Worm (Caenorhabditis elegans) whole organism, L4 larva: ENCODE data around the gene srf-3.

Experiments
- F37D6.2 ChIP-seq: sonication (generic microtip); optimal IDR thresholded peaks from 2 replicates; lab custom pipeline; 2016; ENCODE audit warnings: mild to moderate bottlenecking, missing genetic modification characterization, missing compliant biosample characterization
- F44E2.7 ChIP-seq: fragments of 200-800 bp; sonication (Bioruptor generic); IDR thresholded peaks from 2 replicates; pipeline ENCODE4 v2.1.2; 2022; ENCODE audit warnings: missing genetic modification characterization, missing compliant biosample characterization
- T20F7.1 ChIP-seq: fragments of 200-800 bp; sonication (Bioruptor generic); optimal IDR thresholded peaks from 2 replicates; lab custom pipeline; 2018; ENCODE audit warnings: mild to moderate bottlenecking, missing genetic modification characterization, missing compliant biosample characterization
- Y75B8A.6 ChIP-seq: fragments of 200-800 bp; sonication (Bioruptor generic); IDR thresholded peaks from 2 replicates; pipeline ENCODE4 v1.3.6; 2022; ENCODE audit warnings: missing genetic modification reagents, missing genetic modification characterization, missing compliant biosample characterization
- ZK337.2 ChIP-seq: fragments of 200-800 bp; sonication (Bioruptor generic); IDR thresholded peaks from 2 replicates; pipeline ENCODE4 v1.3.6; 2022; ENCODE audit warnings: missing genetic modification reagents, missing genetic modification characterization, missing compliant biosample characterization
- ZK546.5 ChIP-seq, 2 experiments: sonication (generic microtip); optimal IDR thresholded peaks; 2 replicates each; lab custom pipeline; 2017; ENCODE audit warnings: missing biosample characterization in 2 of 2, missing genetic modification characterization in 2 of 2
- aly-2 ChIP-seq: sonication (generic microtip); optimal IDR thresholded peaks from 2 replicates; lab custom pipeline; 2018; ENCODE audit warnings: missing biosample characterization, missing genetic modification characterization
- ama-1 ChIP-seq: fragments of 150-350 bp; optimal IDR thresholded peaks from 2 replicates; lab custom pipeline; 2014; ENCODE audit warnings: inconsistent platforms, mixed read lengths
- arid-1 ChIP-seq: fragments of 200-800 bp; sonication (Bioruptor generic); conservative IDR thresholded peaks from 2 replicates; pipeline ENCODE4 v1.3.6; 2022; ENCODE audit warnings: missing genetic modification reagents, missing genetic modification characterization, missing compliant biosample characterization
- ceh-32 ChIP-seq: sonication (generic microtip); optimal IDR thresholded peaks from 2 replicates; lab custom pipeline; 2016; ENCODE audit warnings: mild to moderate bottlenecking, missing genetic modification characterization, missing compliant biosample characterization; ENCODE audit not compliant: poor library complexity
- ceh-62 ChIP-seq: sonication (generic microtip); optimal IDR thresholded peaks from 2 replicates; lab custom pipeline; 2017; ENCODE audit warnings: missing biosample characterization, missing genetic modification characterization
- daf-12 ChIP-seq: fragments of 150-350 bp; optimal IDR thresholded peaks from 2 replicates; lab custom pipeline; 2014; ENCODE audit warnings: missing biosample characterization, missing genetic modification reagents, missing genetic modification characterization
- daf-16 ChIP-seq, 3 experiments: sonication (generic microtip); optimal IDR thresholded peaks; 2 replicates each; lab custom pipeline; 2016 to 2017; ENCODE audit warnings: missing genetic modification characterization in 3 of 3, missing genetic modification reagents in 3 of 3, mild to moderate bottlenecking in 2 of 3, missing compliant biosample characterization in 2 of 3, missing biosample characterization in 1 of 3, moderate library complexity in 1 of 3
- daf-19 ChIP-seq: fragments of 200-800 bp; sonication (Bioruptor generic); conservative IDR thresholded peaks from 2 replicates; pipeline ENCODE4 v1.3.6; 2022; ENCODE audit warnings: missing genetic modification characterization, missing compliant biosample characterization
- daf-8 ChIP-seq: fragments of 200-800 bp; sonication (Bioruptor generic); IDR thresholded peaks from 2 replicates; pipeline ENCODE4 v1.3.6; 2022; ENCODE audit warnings: missing genetic modification characterization, missing compliant biosample characterization
- dmd-6 ChIP-seq: fragments of 200-800 bp; sonication (Bioruptor generic); IDR thresholded peaks from 2 replicates; pipeline ENCODE4 v1.3.6; 2022; ENCODE audit warnings: missing genetic modification reagents, missing genetic modification characterization, missing compliant biosample characterization
- dve-1 ChIP-seq: sonication (generic microtip); optimal IDR thresholded peaks from 2 replicates; lab custom pipeline; 2017; ENCODE audit warnings: antibody characterized with exemption, mild to moderate bottlenecking, missing genetic modification characterization, missing compliant biosample characterization; ENCODE audit not compliant: insufficient read depth
- hlh-11 ChIP-seq: fragments of 200-800 bp; sonication (Bioruptor generic); optimal IDR thresholded peaks from 2 replicates; lab custom pipeline; 2018; ENCODE audit warnings: mild to moderate bottlenecking, missing genetic modification characterization, missing compliant biosample characterization
- hlh-30 ChIP-seq: sonication (generic microtip); optimal IDR thresholded peaks from 2 replicates; lab custom pipeline; 2017; ENCODE audit warnings: antibody characterized with exemption, mild to moderate bottlenecking, missing genetic modification characterization, missing compliant biosample characterization; ENCODE audit not compliant: insufficient read depth
- lin-1 ChIP-seq: fragments of 200-800 bp; sonication (Bioruptor generic); IDR thresholded peaks from 2 replicates; pipeline ENCODE4 v1.3.6; 2022; ENCODE audit warnings: missing genetic modification reagents, missing genetic modification characterization, missing compliant biosample characterization
- lin-13 ChIP-seq: fragments of 150-350 bp; optimal IDR thresholded peaks from 2 replicates; lab custom pipeline; 2014; ENCODE audit warnings: missing biosample characterization, missing genetic modification reagents, missing genetic modification characterization
- lin-38 ChIP-seq: fragments of 200-800 bp; sonication (Bioruptor generic); IDR thresholded peaks from 2 replicates; pipeline ENCODE4 v1.3.6; 2022; ENCODE audit warnings: missing genetic modification reagents, missing genetic modification characterization, missing compliant biosample characterization
- lir-3 ChIP-seq: sonication (generic microtip); optimal IDR thresholded peaks from 2 replicates; lab custom pipeline; 2016; ENCODE audit warnings: mild to moderate bottlenecking, missing genetic modification characterization, missing compliant biosample characterization
- madf-5 ChIP-seq, 2 experiments: fragments of 200-800 bp; sonication (Bioruptor generic); IDR thresholded peaks; 2 replicates each; pipeline ENCODE4 v1.3.6; 2022; ENCODE audit warnings: missing compliant biosample characterization in 2 of 2, missing genetic modification characterization in 2 of 2
- mxl-3 ChIP-seq: fragments of 200-800 bp; sonication (Bioruptor generic); optimal IDR thresholded peaks from 2 replicates; lab custom pipeline; 2018; ENCODE audit warnings: mild to moderate bottlenecking, missing genetic modification characterization, missing compliant biosample characterization
- nhr-10 ChIP-seq: fragments of 150-350 bp; optimal IDR thresholded peaks from 2 replicates; lab custom pipeline; 2014; ENCODE audit warnings: missing biosample characterization, missing genetic modification characterization
- nhr-111 ChIP-seq: fragments of 200-800 bp; sonication (Bioruptor generic); optimal IDR thresholded peaks from 2 replicates; lab custom pipeline; 2018; ENCODE audit warnings: mild to moderate bottlenecking, missing genetic modification characterization, missing compliant biosample characterization
- nhr-237 ChIP-seq: sonication (generic microtip); optimal IDR thresholded peaks from 2 replicates; lab custom pipeline; 2017; ENCODE audit warnings: missing biosample characterization, missing genetic modification characterization
- nhr-28 ChIP-seq: fragments of 150-350 bp; optimal IDR thresholded peaks from 2 replicates; lab custom pipeline; 2014; ENCODE audit warnings: missing biosample characterization, missing genetic modification characterization
- nhr-41 ChIP-seq: fragments of 200-800 bp; sonication (Bioruptor generic); IDR thresholded peaks from 2 replicates; pipeline ENCODE4 v1.3.6; 2022; ENCODE audit warnings: missing genetic modification reagents, missing genetic modification characterization, missing compliant biosample characterization
- nhr-42 ChIP-seq: fragments of 200-800 bp; sonication (Bioruptor generic); IDR thresholded peaks from 2 replicates; pipeline ENCODE4 v1.3.6; 2022; ENCODE audit warnings: missing genetic modification characterization, missing compliant biosample characterization
- nhr-48 ChIP-seq: sonication (generic microtip); optimal IDR thresholded peaks from 2 replicates; lab custom pipeline; 2016; ENCODE audit warnings: mild to moderate bottlenecking, missing genetic modification characterization, missing compliant biosample characterization
- php-3 ChIP-seq: fragments of 200-800 bp; sonication (Bioruptor generic); IDR thresholded peaks from 2 replicates; pipeline ENCODE4 v1.3.6; 2022; ENCODE audit warnings: missing genetic modification reagents, missing genetic modification characterization, missing compliant biosample characterization
- pqm-1 ChIP-seq: sonication (generic microtip); optimal IDR thresholded peaks from 2 replicates; lab custom pipeline; 2017; ENCODE audit warnings: missing biosample characterization, missing genetic modification characterization
- rbr-2 ChIP-seq: sonication (generic microtip); optimal IDR thresholded peaks from 2 replicates; lab custom pipeline; 2016; ENCODE audit warnings: missing genotype, missing genetic modification characterization, missing compliant biosample characterization
- saeg-2 ChIP-seq: fragments of 200-800 bp; sonication (Bioruptor generic); IDR thresholded peaks from 2 replicates; pipeline ENCODE4 v1.3.6; 2022; ENCODE audit warnings: missing genetic modification reagents, missing genetic modification characterization, missing compliant biosample characterization
- sdz-12 ChIP-seq: fragments of 200-800 bp; sonication (Bioruptor generic); optimal IDR thresholded peaks from 2 replicates; lab custom pipeline; 2018; ENCODE audit warnings: mild to moderate bottlenecking, missing genetic modification characterization, missing compliant biosample characterization
- spr-1 ChIP-seq: sonication (generic microtip); optimal IDR thresholded peaks from 2 replicates; lab custom pipeline; 2016; ENCODE audit warnings: mild to moderate bottlenecking, missing genetic modification characterization, missing compliant biosample characterization
- spr-3 ChIP-seq: fragments of 200-800 bp; sonication (Bioruptor generic); optimal IDR thresholded peaks from 2 replicates; lab custom pipeline; 2018; ENCODE audit warnings: mild to moderate bottlenecking, missing genetic modification characterization, missing compliant biosample characterization
- unc-39 ChIP-seq: sonication (generic microtip); optimal IDR thresholded peaks from 2 replicates; lab custom pipeline; 2017; ENCODE audit warnings: missing biosample characterization, missing genetic modification characterization
- unc-62 ChIP-seq, 3 experiments: fragments of 150-350 bp in 1 of 3; sonication (generic microtip); optimal IDR thresholded peaks in 2 of 3; peaks in 1 of 3; 1 replicate in 1 of 3; 2 replicates in 2 of 3; lab custom pipeline; 2014 to 2017; ENCODE audit warnings: missing biosample characterization in 3 of 3, missing genetic modification characterization in 3 of 3, missing genetic modification reagents in 3 of 3, missing genotype in 1 of 3
- zag-1 ChIP-seq: fragments of 150-350 bp; optimal IDR thresholded peaks from 2 replicates; lab custom pipeline; 2014; ENCODE audit warnings: missing biosample characterization, missing genetic modification characterization

srf-3 gene

ce11 chrIV:12891080-12891479, 41.8 kb downstream of the srf-3 start:
- TF ChIP-seq daf-12 (tag; lab: Kevin White, UChicago) (no peak), lir-3 (tag; lab: Kevin White, UChicago) (no peak), ceh-62 (tag; lab: Kevin White, UChicago) (no peak), lin-38 (GFP tag; lab: Robert Waterston, UW) (no peak), php-3 (0 out of 2 replicates have a peak, but pooled peaks have one; percentile 47), nhr-42 (no peak), ZK337.2 (GFP tag; lab: Robert Waterston, UW) (no peak), nhr-10 (tag; lab: Kevin White, UChicago) (no peak), lin-1 (no peak), F44E2.7 (GFP tag; lab: Robert Waterston, UW) (no peak), dve-1 (tag; lab: Kevin White, UChicago) (peak; percentile 66), aly-2 (tag; lab: Kevin White, UChicago) (no peak), Y75B8A.6 (GFP tag; lab: Robert Waterston, UW) (no peak), nhr-237 (tag; lab: Kevin White, UChicago) (no peak), unc-62 (GFP tag; optimal IDR thresholded peaks at IDR 0.05 in 1 of 2; lab: Kevin White, UChicago) (no peak), unc-62 (tag; optimal IDR thresholded peaks at IDR 0.05; lab: Kevin White, UChicago) (no peak), F37D6.2 (no peak), lin-13 (GFP tag; lab: Kevin White, UChicago) (no peak), arid-1 (GFP tag; lab: Robert Waterston, UW) (no peak), ceh-32 (tag; lab: Kevin White, UChicago) (no peak), nhr-28 (tag; lab: Kevin White, UChicago) (peak; percentile 64), nhr-48 (tag; lab: Kevin White, UChicago) (no peak), daf-19 (GFP tag; lab: Robert Waterston, UW) (no peak), madf-5 (GFP tag; IDR thresholded peaks at IDR 0.05; lab: Robert Waterston, UW) (no peak), hlh-11 (tag; lab: Kevin White, UChicago) (peak; percentile 4), unc-39 (tag; lab: Kevin White, UChicago) (no peak), zag-1 (no peak), ama-1 (lab: Kevin White, UChicago) (no peak), spr-1 (tag; lab: Kevin White, UChicago) (no peak), mxl-3 (GFP tag; lab: Kevin White, UChicago) (no peak), daf-16 (GFP tag; optimal IDR thresholded peaks at IDR 0.05; lab: Kevin White, UChicago) (no peak), daf-16 (tag; optimal IDR thresholded peaks at IDR 0.05; lab: Kevin White, UChicago) (peak; percentile 47), ZK546.5 (tag; optimal IDR thresholded peaks at IDR 0.05; lab: Kevin White, UChicago) (no peak), saeg-2 (no peak), T20F7.1 (GFP tag; lab: Kevin White, UChicago) (no peak), sdz-12 (no peak), pqm-1 (tag; lab: Kevin White, UChicago) (peak; percentile 62), dmd-6 (GFP tag; lab: Robert Waterston, UW) (peak; percentile 82), spr-3 (GFP tag; lab: Kevin White, UChicago) (no peak), nhr-41 (no peak), daf-8 (GFP tag; lab: Robert Waterston, UW) (no peak), nhr-111 (GFP tag; lab: Kevin White, UChicago) (no peak), hlh-30 (tag; lab: Kevin White, UChicago) (no peak), rbr-2 (tag; lab: Kevin White, UChicago) (no peak)
